Fruit fly (Drosophila melanogaster): ENCODE measurements around the gene ArgRS.

The ArgRS gene

dm6 chrX:15891606-15892345, 47.8 kb upstream of the ArgRS start, which contains the start of gene shi (continued):
- peak; percentile 83 for TF ChIP-seq abd-A (tag; optimal IDR thresholded peaks at IDR 0.05)
- TF ChIP-seq CG15479 (GFP tag; optimal IDR thresholded peaks at IDR 0.05) = no peak
- no peak for TF ChIP-seq CG4730 (GFP tag; IDR thresholded peaks at IDR 0.05)
- peak; percentile 12 for TF ChIP-seq CG13424 (tag; optimal IDR thresholded peaks at IDR 0.05)
- peak; percentile 29; the same call in 1 of the 2 replicates for TF ChIP-seq slbo (GFP tag; IDR thresholded peaks at IDR 0.05)
- no peak for TF ChIP-seq Kr (GFP tag; optimal IDR thresholded peaks at IDR 0.05)
- no peak for TF ChIP-seq lov (optimal IDR thresholded peaks at IDR 0.05)
- TF ChIP-seq lov (GFP tag; IDR thresholded peaks at IDR 0.05) = no peak
- no peak for TF ChIP-seq CG12219 (GFP tag; optimal IDR thresholded peaks at IDR 0.05)
- no peak for TF ChIP-seq nom (GFP tag; optimal IDR thresholded peaks at IDR 0.05)
- TF ChIP-seq Hmr (GFP tag; optimal IDR thresholded peaks at IDR 0.05) = peak; percentile 45
- peak; percentile 6 for TF ChIP-seq mam (GFP tag; optimal IDR thresholded peaks at IDR 0.05)
- no peak for TF ChIP-seq pita (GFP tag; optimal IDR thresholded peaks at IDR 0.05)
- TF ChIP-seq CG3726 (GFP tag; IDR thresholded peaks at IDR 0.05) = no peak
- peak; percentile 99 for TF ChIP-seq vnd (GFP tag; IDR thresholded peaks at IDR 0.05; ENCODE audit: partially characterized antibody)
- TF ChIP-seq MTF-1 (GFP tag; optimal IDR thresholded peaks at IDR 0.05; ENCODE audit: borderline replicate concordance) = no peak
- peak; percentile 73 for TF ChIP-seq HmgZ (tag; optimal IDR thresholded peaks at IDR 0.05)
- peak; percentile 15 for TF ChIP-seq lab (GFP tag; optimal IDR thresholded peaks at IDR 0.05)
- TF ChIP-seq oc (tag; optimal IDR thresholded peaks at IDR 0.05) = no peak
- no peak for TF ChIP-seq shn (GFP tag; optimal IDR thresholded peaks at IDR 0.05)
- no peak for TF ChIP-seq bsh (GFP tag; optimal IDR thresholded peaks at IDR 0.05)
- no peak; the same call in 2 of the 3 replicates for TF ChIP-seq otp (GFP tag; IDR thresholded peaks at IDR 0.05)
- TF ChIP-seq btn (GFP tag; optimal IDR thresholded peaks at IDR 0.05) = no peak
- peak; percentile 23 for TF ChIP-seq CG13296 (GFP tag; optimal IDR thresholded peaks at IDR 0.05)
- TF ChIP-seq odd (GFP tag; optimal IDR thresholded peaks at IDR 0.05) = no peak
- TF ChIP-seq CG3065 (GFP tag; optimal IDR thresholded peaks at IDR 0.05) = no peak
- TF ChIP-seq CG18599 (GFP tag; optimal IDR thresholded peaks at IDR 0.05) = peak; percentile 29
- TF ChIP-seq salm (tag; optimal IDR thresholded peaks at IDR 0.05) = no peak
- no peak for TF ChIP-seq CG10321 (GFP tag; IDR thresholded peaks at IDR 0.05)
- no peak for TF ChIP-seq CG4424 (GFP tag; optimal IDR thresholded peaks at IDR 0.05)
- no peak for TF ChIP-seq CG10959 (GFP tag; IDR thresholded peaks at IDR 0.05)
- TF ChIP-seq D19A (tag; optimal IDR thresholded peaks at IDR 0.05) = no peak
- no peak for TF ChIP-seq CG11247 (GFP tag; IDR thresholded peaks at IDR 0.05)
- no peak for TF ChIP-seq tap (tag; optimal IDR thresholded peaks at IDR 0.05)
- no peak for TF ChIP-seq tll (GFP tag; optimal IDR thresholded peaks at IDR 0.05)
- no peak for TF ChIP-seq Ravus (GFP tag; IDR thresholded peaks at IDR 0.05)
- TF ChIP-seq CG15269 (tag; optimal IDR thresholded peaks at IDR 0.05) = no peak
- no peak for TF ChIP-seq CG9817 (tag; optimal IDR thresholded peaks at IDR 0.05)
- TF ChIP-seq CG2202 (tag; optimal IDR thresholded peaks at IDR 0.05) = no peak
- TF ChIP-seq hb (GFP tag; IDR thresholded peaks at IDR 0.05; ENCODE audit: partially characterized antibody) = peak; percentile 99
- TF ChIP-seq CG11093 (GFP tag; IDR thresholded peaks at IDR 0.05) = no peak
- TF ChIP-seq NK7.1 (GFP tag; optimal IDR thresholded peaks at IDR 0.05) = no peak
- peak; percentile 80 for TF ChIP-seq CG34376 (GFP tag; optimal IDR thresholded peaks at IDR 0.05)
- TF ChIP-seq chif (GFP tag; optimal IDR thresholded peaks at IDR 0.05) = no peak
- TF ChIP-seq caup (GFP tag; optimal IDR thresholded peaks at IDR 0.05; ENCODE audit: severe bottlenecking) = peak; percentile 51
- TF ChIP-seq CG14710 (tag; optimal IDR thresholded peaks at IDR 0.05) = peak; percentile 60
- no peak for TF ChIP-seq gsb (GFP tag; IDR thresholded peaks at IDR 0.05)
- no peak; the same call in 1 of the 2 replicates for TF ChIP-seq E2f2 (GFP tag; IDR thresholded peaks at IDR 0.05)
- TF ChIP-seq nerfin-2 (GFP tag; IDR thresholded peaks at IDR 0.05; ENCODE audit: partially characterized antibody) = peak; percentile 99
